Fruit fly (Drosophila melanogaster) whole organism, wandering third instar larva: ENCODE data around the gene CG14017.

ENCODE experiments used
- Abd-B ChIP-seq: fragments of >200 bp; optimal IDR thresholded peaks from 2 replicates; lab custom pipeline; 2017; ENCODE audit warnings: missing biosample characterization, missing genetic modification characterization
- CG32264 ChIP-seq: fragments of 200-800 bp; sonication (Bioruptor generic); optimal IDR thresholded peaks from 2 replicates; lab custom pipeline; 2016; ENCODE audit warnings: missing biosample characterization, missing genetic modification characterization
- CG9705 ChIP-seq: fragments of 200-800 bp; sonication (Bioruptor generic); optimal IDR thresholded peaks from 2 replicates; lab custom pipeline; 2018; ENCODE audit warnings: missing biosample characterization, mild to moderate bottlenecking, missing genetic modification characterization
- CrebA ChIP-seq: fragments of 200-800 bp; sonication (Bioruptor generic); optimal IDR thresholded peaks from 2 replicates; lab custom pipeline; 2016; ENCODE audit warnings: missing biosample characterization, mild to moderate bottlenecking, missing genetic modification characterization, borderline replicate concordance
- Dfd ChIP-seq: fragments of >200 bp; optimal IDR thresholded peaks from 2 replicates; lab custom pipeline; 2017; ENCODE audit warnings: missing biosample characterization, missing genetic modification characterization
- Dif ChIP-seq: fragments of 200-275, 200-300 bp; sonication (Bioruptor generic); optimal IDR thresholded peaks from 2 replicates; lab custom pipeline; 2018; ENCODE audit warnings: missing biosample characterization, missing genetic modification characterization; ENCODE audit not compliant: partially characterized antibody
- GATAd ChIP-seq: sonication (Bioruptor generic); optimal IDR thresholded peaks from 2 replicates; lab custom pipeline; 2016; ENCODE audit warnings: missing biosample characterization, missing genetic modification characterization
- HLH106 ChIP-seq: fragments of 200-800 bp; optimal IDR thresholded peaks from 3 replicates; lab custom pipeline; 2019; ENCODE audit warnings: missing biosample characterization, mild to moderate bottlenecking, missing genetic modification characterization, moderate library complexity
- Hnf4 ChIP-seq: fragments of 200-800 bp; sonication (Bioruptor generic); optimal IDR thresholded peaks from 2 replicates; lab custom pipeline; 2016; ENCODE audit warnings: missing biosample characterization, mild to moderate bottlenecking, missing genetic modification characterization
- Hr78 ChIP-seq: fragments of >200 bp; optimal IDR thresholded peaks from 2 replicates; lab custom pipeline; 2017; ENCODE audit warnings: missing biosample characterization, missing genetic modification characterization
- Hr83 ChIP-seq: fragments of 200-300 bp; sonication (Bioruptor generic); optimal IDR thresholded peaks from 2 replicates; lab custom pipeline; 2016; ENCODE audit warnings: missing biosample characterization, mild to moderate bottlenecking, missing genetic modification characterization, moderate library complexity; ENCODE audit not compliant: poor library complexity, severe bottlenecking
- Mio ChIP-seq: sonication (Bioruptor generic); optimal IDR thresholded peaks from 2 replicates; lab custom pipeline; 2016; ENCODE audit warnings: missing biosample characterization, missing genetic modification characterization
- Myc ChIP-seq: fragments of >200 bp; optimal IDR thresholded peaks from 2 replicates; lab custom pipeline; 2017
- OdsH ChIP-seq: fragments of 200-800 bp; sonication (Bioruptor generic); optimal IDR thresholded peaks from 2 replicates; lab custom pipeline; 2016; ENCODE audit warnings: missing biosample characterization, mild to moderate bottlenecking, missing genetic modification characterization
- Rel ChIP-seq, 2 experiments: fragments of 200-800 bp; sonication (Bioruptor generic) in 1 of 2; optimal IDR thresholded peaks; 2 replicates in 1 of 2; 3 replicates in 1 of 2; lab custom pipeline; 2016 to 2019; ENCODE audit warnings: mild to moderate bottlenecking in 2 of 2, missing biosample characterization in 2 of 2, missing genetic modification characterization in 2 of 2, moderate library complexity in 1 of 2
- Sp1 ChIP-seq: fragments of 200-800 bp; sonication (Bioruptor generic); optimal IDR thresholded peaks from 3 replicates; lab custom pipeline; 2019; ENCODE audit warnings: missing biosample characterization, mild to moderate bottlenecking, missing genetic modification characterization, moderate library complexity
- Vsx2 ChIP-seq: fragments of 200-300, 225-300 bp; sonication (Bioruptor generic); optimal IDR thresholded peaks from 2 replicates; lab custom pipeline; 2018; ENCODE audit warnings: missing biosample characterization, missing genetic modification characterization; ENCODE audit not compliant: partially characterized antibody
- br ChIP-seq: fragments of 200-800 bp; sonication (Bioruptor generic); optimal IDR thresholded peaks from 2 replicates; lab custom pipeline; 2016; ENCODE audit warnings: missing biosample characterization, missing genetic modification characterization
- dl ChIP-seq, 2 experiments: fragments of 175-275, 200-275 bp in 1 of 2; fragments of 200-275 bp in 1 of 2; sonication (Bioruptor generic); optimal IDR thresholded peaks; lab custom pipeline; 2018; ENCODE audit warnings: mild to moderate bottlenecking in 2 of 2, missing biosample characterization in 2 of 2, missing genetic modification characterization in 2 of 2, moderate library complexity in 2 of 2; ENCODE audit not compliant: partially characterized antibody in 2 of 2, insufficient read depth in 1 of 2
- dmrt93B ChIP-seq: fragments of 200-800 bp; sonication (Bioruptor generic); optimal IDR thresholded peaks from 2 replicates; lab custom pipeline; 2018; ENCODE audit warnings: missing biosample characterization, mild to moderate bottlenecking, missing genetic modification characterization
- dsf ChIP-seq: sonication (Bioruptor generic); optimal IDR thresholded peaks from 2 replicates; lab custom pipeline; 2016; ENCODE audit warnings: missing biosample characterization, missing genetic modification characterization, borderline replicate concordance
- ey ChIP-seq: fragments of 200-800 bp; sonication (Bioruptor generic); optimal IDR thresholded peaks from 2 replicates; lab custom pipeline; 2016; ENCODE audit warnings: missing biosample characterization, missing genetic modification characterization
- foxo ChIP-seq, 2 experiments: fragments of 200-800 bp; sonication (Bioruptor generic); optimal IDR thresholded peaks; 2 replicates in 1 of 2; 3 replicates in 1 of 2; lab custom pipeline; 2016 to 2017; ENCODE audit warnings: missing biosample characterization in 2 of 2, missing genetic modification characterization in 2 of 2
- h ChIP-seq: fragments of 200-800 bp; sonication (Bioruptor generic); optimal IDR thresholded peaks from 3 replicates; lab custom pipeline; 2016; ENCODE audit warnings: missing biosample characterization, mild to moderate bottlenecking, missing genetic modification characterization
- jim ChIP-seq: fragments of 175-275, 200-325 bp; sonication (Bioruptor generic); optimal IDR thresholded peaks from 2 replicates; lab custom pipeline; 2016; ENCODE audit warnings: missing biosample characterization, mild to moderate bottlenecking, missing genetic modification characterization
- lola ChIP-seq: fragments of >200 bp; optimal IDR thresholded peaks from 2 replicates; lab custom pipeline; 2017; ENCODE audit warnings: missing biosample characterization, missing genetic modification characterization
- psq ChIP-seq: fragments of 200-800 bp; sonication (Bioruptor generic); optimal IDR thresholded peaks from 3 replicates; lab custom pipeline; 2017; ENCODE audit warnings: missing biosample characterization, mild to moderate bottlenecking, missing genetic modification characterization, moderate library complexity
- rgr ChIP-seq: fragments of 200-800 bp; sonication (Bioruptor generic); optimal IDR thresholded peaks from 3 replicates; lab custom pipeline; 2016; ENCODE audit warnings: missing biosample characterization, mild to moderate bottlenecking, missing genetic modification characterization
- sv ChIP-seq: fragments of 200-800 bp; sonication (Bioruptor generic); optimal IDR thresholded peaks from 3 replicates; lab custom pipeline; 2016; ENCODE audit warnings: missing biosample characterization, missing genetic modification characterization
- usp ChIP-seq: fragments of >200 bp; optimal IDR thresholded peaks from 2 replicates; lab custom pipeline; 2017; ENCODE audit warnings: missing biosample characterization, missing genetic modification characterization
- woc ChIP-seq: sonication (Bioruptor generic); optimal IDR thresholded peaks from 2 replicates; lab custom pipeline; 2016; ENCODE audit warnings: missing biosample characterization, mild to moderate bottlenecking, missing genetic modification characterization

CG14017 gene

dm6 chr2L:5532061-5532460, 21.6 kb upstream of the CG14017 start, which contains the start of gene Coq6:
Coq6 (minus strand) TSS chr2L:5532223.
- TF ChIP-seq Hr83 (GFP tag; lab: Kevin White, UChicago): peak; percentile 80
- no peak for TF ChIP-seq h

- TF ChIP-seq sv (GFP tag; lab: Kevin White, UChicago) (no peak), lola (GFP tag; lab: Kevin White, UChicago) (no peak), CG32264 (GFP tag; lab: Kevin White, UChicago) (no peak), CG9705 (GFP tag; lab: Kevin White, UChicago) (no peak), jim (GFP tag; lab: Kevin White, UChicago) (no peak), dmrt93B (GFP tag; lab: Kevin White, UChicago) (no peak), psq (GFP tag; lab: Kevin White, UChicago) (no peak), Vsx2 (GFP tag; lab: Kevin White, UChicago) (no peak), usp (GFP tag; lab: Kevin White, UChicago) (no peak), woc (GFP tag; lab: Kevin White, UChicago) (no peak), foxo (GFP tag; optimal IDR thresholded peaks at IDR 0.05; lab: Kevin White, UChicago) (no peak), Hr78 (no peak), HLH106 (tag; lab: Kevin White, UChicago) (no peak), dl (GFP tag; optimal IDR thresholded peaks at IDR 0.05; lab: Kevin White, UChicago; ENCODE audit: insufficient read depth in 1 of 2, partially characterized antibody in 2 of 2) (no peak), Dif (GFP tag; lab: Kevin White, UChicago) (no peak), Hnf4 (GFP tag; lab: Kevin White, UChicago) (no peak), Dfd (GFP tag; lab: Kevin White, UChicago) (no peak)
Measured at dm6 chr2L:5536658-5537057, 17.0 kb upstream of the CG14017 start, which contains the start of gene tomb. tomb (minus strand) TSS chr2L:5536758.

- TF ChIP-seq rgr (GFP tag; lab: Kevin White, UChicago): no peak
- TF ChIP-seq usp (GFP tag; lab: Kevin White, UChicago): no peak
- no peak for TF ChIP-seq CrebA (GFP tag; lab: Kevin White, UChicago)
- TF ChIP-seq Myc (lab: Kevin White, UChicago): no peak
- no peak for TF ChIP-seq Mio
- no peak for TF ChIP-seq Dfd (GFP tag; lab: Kevin White, UChicago)
- TF ChIP-seq Sp1 (GFP tag; lab: Kevin White, UChicago): no peak
- TF ChIP-seq br: no peak
- no peak for TF ChIP-seq dl (GFP tag; optimal IDR thresholded peaks at IDR 0.05; lab: Kevin White, UChicago; ENCODE audit: insufficient read depth in 1 of 2, partially characterized antibody in 2 of 2)
- no peak for TF ChIP-seq foxo (GFP tag; optimal IDR thresholded peaks at IDR 0.05; lab: Kevin White, UChicago)
- no peak for TF ChIP-seq CG9705 (GFP tag; lab: Kevin White, UChicago)
Measured at dm6 chr2L:5537063-5537462, 16.6 kb upstream of the CG14017 start.

- TF ChIP-seq usp (GFP tag; lab: Kevin White, UChicago): no peak
- no peak for TF ChIP-seq Mio
- no peak for TF ChIP-seq Hr78
- TF ChIP-seq lola (GFP tag; lab: Kevin White, UChicago): no peak
- TF ChIP-seq dsf (GFP tag; lab: Kevin White, UChicago): no peak
Measured at dm6 chr2L:5539034-5539433, 14.7 kb upstream of the CG14017 start, which contains the start of gene CG14015. CG14015 (minus strand) TSS chr2L:5539196.

dm6 chr2L:5541935-5542685, 11.6 kb upstream of the CG14017 start, which contains the start of the genes Hel25E and Lam:
Hel25E (minus strand) TSS chr2L:5542314.
Lam (plus strand) TSS chr2L:5542480.
- TF ChIP-seq woc (GFP tag; lab: Kevin White, UChicago): no peak

- TF ChIP-seq sv (GFP tag; lab: Kevin White, UChicago) (no peak), foxo (GFP tag; optimal IDR thresholded peaks at IDR 0.05; lab: Kevin White, UChicago) (peak; percentile 14 to 68), Hr83 (GFP tag; lab: Kevin White, UChicago) (peak; percentile 43), Myc (lab: Kevin White, UChicago) (peak; percentile 4), Dif (GFP tag; lab: Kevin White, UChicago) (peak; percentile 81), rgr (GFP tag; lab: Kevin White, UChicago) (peak; percentile 57), br (peak; percentile 7), Abd-B (GFP tag; lab: Kevin White, UChicago) (no peak), dl (GFP tag; optimal IDR thresholded peaks at IDR 0.05; lab: Kevin White, UChicago; ENCODE audit: insufficient read depth in 1 of 2, partially characterized antibody in 2 of 2) (peak in 1 of 2 experiments; percentile 0), Vsx2 (GFP tag; lab: Kevin White, UChicago) (no peak), HLH106 (tag; lab: Kevin White, UChicago) (peak; percentile 37), OdsH (peak; percentile 45), h (peak; percentile 56), Sp1 (GFP tag; lab: Kevin White, UChicago) (peak; percentile 19), GATAd (GFP tag; lab: Kevin White, UChicago) (no peak), Rel (GFP tag; optimal IDR thresholded peaks at IDR 0.05; lab: Kevin White, UChicago) (no peak), Rel (tag; optimal IDR thresholded peaks at IDR 0.05; lab: Kevin White, UChicago) (peak; percentile 3), psq (GFP tag; lab: Kevin White, UChicago) (peak; percentile 77), Dfd (GFP tag; lab: Kevin White, UChicago) (peak; percentile 98), ey (GFP tag; lab: Kevin White, UChicago) (peak; percentile 40)
Measured at dm6 chr2L:5542944-5543515, 10.7 kb upstream of the CG14017 start.
